Worm (Caenorhabditis elegans): ENCODE measurements around the gene shl-1.

Gene shl-1

ce11 chrIV:6336748-6337147 lies 47.1 kb downstream of the shl-1 start (continued):
- TF ChIP-seq B0261.1 (tag; optimal IDR thresholded peaks at IDR 0.05): peak; percentile 2
- TF ChIP-seq lin-35 (GFP tag; optimal IDR thresholded peaks at IDR 0.05): peak in 1 of 3 experiments; percentile 82
- peak; percentile 70 for TF ChIP-seq lin-54 (GFP tag; optimal IDR thresholded peaks at IDR 0.05)
- no peak for TF ChIP-seq hrde-1 (tag; optimal IDR thresholded peaks at IDR 0.05; ENCODE audit: borderline replicate concordance)
- TF ChIP-seq snpc-3.4 (tag; optimal IDR thresholded peaks at IDR 0.05): no peak
- no peak for TF ChIP-seq xnd-1 (tag; optimal IDR thresholded peaks at IDR 0.05)
- TF ChIP-seq madf-3 (GFP tag; IDR thresholded peaks at IDR 0.05): 0 out of 2 replicates have a peak, but pooled peaks have one; percentile 15
- TF ChIP-seq tbx-9 (tag; optimal IDR thresholded peaks at IDR 0.05; ENCODE audit: borderline replicate concordance): no peak
- no peak for TF ChIP-seq ccch-3 (GFP tag; optimal IDR thresholded peaks at IDR 0.05)
- no peak for TF ChIP-seq fkh-3 (tag; optimal IDR thresholded peaks at IDR 0.05)
- TF ChIP-seq F57C9.4 (tag; optimal IDR thresholded peaks at IDR 0.05): no peak
- peak; percentile 91 for TF ChIP-seq nfyb-1 (GFP tag; IDR thresholded peaks at IDR 0.05)
- TF ChIP-seq egrh-3 (GFP tag; IDR thresholded peaks at IDR 0.05): 0 out of 2 replicates have a peak, but pooled peaks have one; percentile 5
- TF ChIP-seq madf-6 (GFP tag; IDR thresholded peaks at IDR 0.05): peak; percentile 48; the same call in 1 of the 2 replicates
- TF ChIP-seq mes-4 (tag; optimal IDR thresholded peaks at IDR 0.05): no peak
- TF ChIP-seq unc-62 (GFP tag; optimal IDR thresholded peaks at IDR 0.05): peak; percentile 75
- TF ChIP-seq gei-17 (GFP tag; optimal IDR thresholded peaks at IDR 0.05): peak; percentile 83
- peak; percentile 52 for TF ChIP-seq dpff-1 (tag; optimal IDR thresholded peaks at IDR 0.05)
- peak; percentile 77; the same call in 1 of the 2 replicates for TF ChIP-seq Y95B8A.8 (GFP tag; IDR thresholded peaks at IDR 0.05)
- TF ChIP-seq akir-1 (GFP tag; optimal IDR thresholded peaks at IDR 0.05): peak; percentile 92
- no peak for TF ChIP-seq F57A8.1 (GFP tag; optimal IDR thresholded peaks at IDR 0.05)
- TF ChIP-seq ceh-40 (GFP tag; IDR thresholded peaks at IDR 0.05): 0 out of 2 replicates have a peak, but pooled peaks have one; percentile 41
- TF ChIP-seq dpl-1 (GFP tag; optimal IDR thresholded peaks at IDR 0.05): peak; percentile 16
- peak; percentile 90 for TF ChIP-seq K12H6.12 (tag; optimal IDR thresholded peaks at IDR 0.05)
- peak; percentile 95 for TF ChIP-seq hmg-1.2 (GFP tag; IDR thresholded peaks at IDR 0.05)
- TF ChIP-seq somi-1 (GFP tag; optimal IDR thresholded peaks at IDR 0.05): peak; percentile 99
- 0 out of 2 replicates have a peak, but pooled peaks have one; percentile 19 for TF ChIP-seq F37B4.10 (GFP tag; IDR thresholded peaks at IDR 0.05)
- peak; percentile 89 for TF ChIP-seq ztf-22 (GFP tag; optimal IDR thresholded peaks at IDR 0.05)
- no peak for TF ChIP-seq lsl-1 (GFP tag; optimal IDR thresholded peaks at IDR 0.05)
- no peak for TF ChIP-seq F49E8.2 (tag; optimal IDR thresholded peaks at IDR 0.05; ENCODE audit: insufficient read depth)
- no peak for TF ChIP-seq ceh-58 (GFP tag; IDR thresholded peaks at IDR 0.05)
- peak; percentile 78 for TF ChIP-seq nhr-90 (tag; optimal IDR thresholded peaks at IDR 0.05)
- no peak for TF ChIP-seq ama-1 (optimal IDR thresholded peaks at IDR 0.05)
- TF ChIP-seq ama-1 (GFP tag; optimal IDR thresholded peaks at IDR 0.05): peak in 1 of 2 experiments; percentile 55
- TF ChIP-seq mel-28 (tag; optimal IDR thresholded peaks at IDR 0.05; ENCODE audit: borderline replicate concordance): peak; percentile 63
- no peak for TF ChIP-seq T26A5.8 (tag; optimal IDR thresholded peaks at IDR 0.05)
- TF ChIP-seq hlh-26 (GFP tag; conservative IDR thresholded peaks at IDR 0.05): no peak
- peak; percentile 83 for TF ChIP-seq madf-10 (tag; optimal IDR thresholded peaks at IDR 0.05)
- TF ChIP-seq Y56A3A.18 (GFP tag; IDR thresholded peaks at IDR 0.05): 0 out of 2 replicates have a peak, but pooled peaks have one; percentile 40
- TF ChIP-seq nhr-27 (tag; optimal IDR thresholded peaks at IDR 0.05): no peak
- peak; percentile 81 for TF ChIP-seq ztf-3 (GFP tag; optimal IDR thresholded peaks at IDR 0.05)
- peak; percentile 84 for TF ChIP-seq pbrm-1 (GFP tag; IDR thresholded peaks at IDR 0.05)
- TF ChIP-seq aptf-2 (GFP tag; conservative IDR thresholded peaks at IDR 0.05): no peak
- peak; percentile 55 for TF ChIP-seq ztf-18 (tag; optimal IDR thresholded peaks at IDR 0.05)
- TF ChIP-seq bed-2 (GFP tag; IDR thresholded peaks at IDR 0.05): no peak
- no peak for TF ChIP-seq him-1 (tag; optimal IDR thresholded peaks at IDR 0.05)
- TF ChIP-seq unc-130 (GFP tag; optimal IDR thresholded peaks at IDR 0.05): no peak
- peak; percentile 17 for TF ChIP-seq ceh-79 (tag; optimal IDR thresholded peaks at IDR 0.05)
- TF ChIP-seq rec-8 (tag; optimal IDR thresholded peaks at IDR 0.05): no peak

Measured in whole organism, young adult.